Fruit fly (Drosophila melanogaster): Measurements from ENCODE around the gene Lrr47.

The Lrr47 gene

DNA sequence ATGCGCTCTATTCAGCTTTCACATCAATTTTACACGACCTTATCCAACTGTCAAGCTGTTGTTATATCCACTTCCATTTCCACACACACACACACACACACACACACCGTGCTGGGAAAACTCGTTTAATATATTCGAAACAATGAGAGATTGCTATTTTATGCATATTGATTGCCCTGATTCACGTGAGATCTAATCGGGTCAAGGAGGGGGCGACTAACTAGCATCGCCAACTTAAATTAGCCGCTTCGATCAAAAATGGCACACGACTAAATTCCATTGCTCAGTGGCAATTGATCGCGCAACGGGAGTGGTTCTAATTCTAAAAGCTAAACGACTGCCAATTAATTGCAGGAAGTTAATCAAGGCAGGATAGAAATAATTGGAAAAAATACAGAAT is 16.9 kb downstream of the Lrr47 start, which contains the start of gene CG18302:
TSS of gene CG18302 (plus strand) at position 301 of the 400 bp plus-strand sequence.
- TF ChIP-seq Sox102F (GFP tag; optimal IDR thresholded peaks at IDR 0.05) (no peak), cyc (GFP tag; optimal IDR thresholded peaks at IDR 0.05) (no peak), svp (GFP tag) (no peak), CG7368 (GFP tag; optimal IDR thresholded peaks at IDR 0.05) (no peak), CG10631 (GFP tag; optimal IDR thresholded peaks at IDR 0.05) (no peak), eg (GFP tag; IDR thresholded peaks at IDR 0.05) (no peak), CG6163 (GFP tag; IDR thresholded peaks at IDR 0.05) (no peak), CG9139 (GFP tag; optimal IDR thresholded peaks at IDR 0.05) (no peak), CG8119 (GFP tag; IDR thresholded peaks at IDR 0.05) (no peak), pdm3 (GFP tag; optimal IDR thresholded peaks at IDR 0.05) (no peak), esn (GFP tag; optimal IDR thresholded peaks at IDR 0.05) (no peak), Met (GFP tag; optimal IDR thresholded peaks at IDR 0.05) (no peak), CG11902 (GFP tag; optimal IDR thresholded peaks at IDR 0.05) (no peak), Eip78C (GFP tag) (no peak), Ets21C (GFP tag; optimal IDR thresholded peaks at IDR 0.05) (no peak), Blimp-1 (GFP tag; optimal IDR thresholded peaks at IDR 0.05) (no peak), Hr39 (GFP tag; optimal IDR thresholded peaks at IDR 0.05) (no peak), CG3919 (GFP tag; optimal IDR thresholded peaks at IDR 0.05) (no peak), CG6276 (GFP tag; optimal IDR thresholded peaks at IDR 0.05) (no peak)

DNA sequence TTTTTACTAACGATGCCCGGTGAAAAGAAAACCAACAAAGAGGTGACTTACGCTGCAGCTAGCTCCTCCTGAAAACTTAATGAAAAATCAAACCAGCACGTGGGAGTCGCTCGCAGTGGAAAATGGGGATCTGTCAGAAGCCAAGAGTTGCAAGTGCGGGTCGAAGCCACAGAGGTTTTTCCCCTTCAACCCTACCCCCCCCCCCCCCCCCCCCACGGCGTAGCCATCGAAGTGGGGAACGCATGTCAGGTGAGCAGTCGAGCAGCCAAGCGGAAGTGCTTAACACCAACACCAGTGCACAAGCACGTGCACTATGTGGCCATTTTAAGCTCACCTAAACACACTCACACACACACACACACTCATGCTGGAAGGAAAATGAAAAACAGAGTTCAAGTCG is 22.2 kb downstream of the Lrr47 start:
- no peak for TF ChIP-seq Hr39 (GFP tag; optimal IDR thresholded peaks at IDR 0.05)
- no peak for TF ChIP-seq CG11762 (GFP tag; optimal IDR thresholded peaks at IDR 0.05; ENCODE audit: insufficient read depth)
- no peak for TF ChIP-seq CG7368 (GFP tag; optimal IDR thresholded peaks at IDR 0.05)
- TF ChIP-seq Eip78C (GFP tag), result no peak
- no peak for TF ChIP-seq CG6163 (GFP tag; IDR thresholded peaks at IDR 0.05)
- no peak for TF ChIP-seq CG1621 (tag; optimal IDR thresholded peaks at IDR 0.05)
- no peak for TF ChIP-seq CG3032 (tag; optimal IDR thresholded peaks at IDR 0.05)
- no peak for TF ChIP-seq achi (GFP tag; optimal IDR thresholded peaks at IDR 0.05)
- no peak for TF ChIP-seq CG15336 (GFP tag; IDR thresholded peaks at IDR 0.05)
- no peak for TF ChIP-seq CG34406 (GFP tag; optimal IDR thresholded peaks at IDR 0.05)

DNA sequence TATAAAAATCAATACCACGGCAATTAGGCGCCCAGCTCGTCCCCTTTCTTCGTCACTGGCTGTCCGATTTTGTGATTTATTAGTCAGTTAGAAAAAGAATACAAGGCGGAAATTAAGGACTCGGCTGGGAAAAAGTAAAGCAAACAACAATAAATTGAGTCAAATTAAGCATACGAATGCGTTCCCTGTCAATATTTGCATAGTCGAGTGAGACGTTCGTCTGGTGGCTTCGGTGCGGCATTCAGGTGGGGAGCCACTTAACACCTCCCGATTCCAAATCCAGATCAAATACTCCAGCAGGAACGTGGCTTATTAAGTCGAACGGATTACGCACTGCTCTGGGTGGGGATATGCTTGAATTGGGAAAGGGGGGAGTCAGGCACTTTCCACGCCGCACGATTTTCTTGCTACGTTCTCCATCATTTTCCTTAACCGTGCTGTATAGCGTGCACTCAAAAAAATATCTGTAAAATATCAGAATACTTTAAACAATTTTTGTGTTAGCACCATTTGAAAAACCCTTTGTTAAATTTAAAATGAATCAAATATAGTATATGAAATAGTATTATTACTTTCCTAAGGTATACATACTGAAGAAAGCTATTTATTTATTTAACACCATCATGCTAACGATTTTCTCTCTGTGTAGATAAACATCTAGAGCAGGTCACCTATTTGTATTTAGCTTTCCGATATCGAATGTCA is 26.1 kb downstream of the Lrr47 start:
- TF ChIP-seq CG7368 (GFP tag; optimal IDR thresholded peaks at IDR 0.05), result no peak
- TF ChIP-seq CG3032 (tag; optimal IDR thresholded peaks at IDR 0.05), result no peak
- peak; percentile 10 for TF ChIP-seq CG32006 (GFP tag; optimal IDR thresholded peaks at IDR 0.05)
- peak; percentile 22; the same call in 1 of the 2 replicates for TF ChIP-seq CG15336 (GFP tag; IDR thresholded peaks at IDR 0.05)
- peak; percentile 8 for TF ChIP-seq OdsH (GFP tag; optimal IDR thresholded peaks at IDR 0.05)
- no peak for TF ChIP-seq CG11902 (GFP tag; optimal IDR thresholded peaks at IDR 0.05)
- TF ChIP-seq Hr4 (GFP tag; optimal IDR thresholded peaks at IDR 0.05), result peak; percentile 4
- no peak for TF ChIP-seq CG6163 (GFP tag; IDR thresholded peaks at IDR 0.05)
- TF ChIP-seq CG6276 (GFP tag; optimal IDR thresholded peaks at IDR 0.05), result no peak
- TF ChIP-seq Hr38 (GFP tag; optimal IDR thresholded peaks at IDR 0.05), result no peak
- TF ChIP-seq Eip78C (GFP tag), result no peak
- TF ChIP-seq CG6808 (GFP tag; optimal IDR thresholded peaks at IDR 0.05), result no peak
- no peak for TF ChIP-seq Hr39 (GFP tag; optimal IDR thresholded peaks at IDR 0.05)
- TF ChIP-seq acj6 (GFP tag; optimal IDR thresholded peaks at IDR 0.05), result no peak
- TF ChIP-seq CG10631 (GFP tag; optimal IDR thresholded peaks at IDR 0.05), result no peak
- no peak for TF ChIP-seq eg (GFP tag; IDR thresholded peaks at IDR 0.05)
- TF ChIP-seq CG8319 (GFP tag; optimal IDR thresholded peaks at IDR 0.05), result no peak
- TF ChIP-seq Eip93F (GFP tag; optimal IDR thresholded peaks at IDR 0.05), result no peak
- TF ChIP-seq CG3919 (GFP tag; optimal IDR thresholded peaks at IDR 0.05), result no peak
- TF ChIP-seq Met (GFP tag; optimal IDR thresholded peaks at IDR 0.05), result no peak
- TF ChIP-seq fkh (GFP tag; optimal IDR thresholded peaks at IDR 0.05), result peak; percentile 42
- TF ChIP-seq dac (GFP tag; optimal IDR thresholded peaks at IDR 0.05), result no peak
- no peak for TF ChIP-seq Sox14 (GFP tag; optimal IDR thresholded peaks at IDR 0.05)
- no peak for TF ChIP-seq svp (GFP tag)
- TF ChIP-seq Ets21C (GFP tag; optimal IDR thresholded peaks at IDR 0.05), result no peak
- TF ChIP-seq Lpt (GFP tag; optimal IDR thresholded peaks at IDR 0.05), result no peak
- TF ChIP-seq CG16779 (tag; optimal IDR thresholded peaks at IDR 0.05), result no peak
- no peak for TF ChIP-seq esn (GFP tag; optimal IDR thresholded peaks at IDR 0.05)
- no peak for TF ChIP-seq cyc (GFP tag; optimal IDR thresholded peaks at IDR 0.05)
- no peak for TF ChIP-seq net (GFP tag; optimal IDR thresholded peaks at IDR 0.05)
- TF ChIP-seq salr (GFP tag; optimal IDR thresholded peaks at IDR 0.05), result no peak
- no peak for TF ChIP-seq vri (GFP tag; optimal IDR thresholded peaks at IDR 0.05)
- TF ChIP-seq CG9139 (GFP tag; optimal IDR thresholded peaks at IDR 0.05), result no peak
- TF ChIP-seq CG8632 (GFP tag; optimal IDR thresholded peaks at IDR 0.05), result no peak
- TF ChIP-seq CG8119 (GFP tag; IDR thresholded peaks at IDR 0.05), result 0 out of 3 replicates have a peak, but pooled peaks have one; percentile 30
- TF ChIP-seq Eip75B (GFP tag; optimal IDR thresholded peaks at IDR 0.05), result no peak
- TF ChIP-seq fd59A (GFP tag; optimal IDR thresholded peaks at IDR 0.05), result no peak
- TF ChIP-seq spab (GFP tag; optimal IDR thresholded peaks at IDR 0.05), result no peak
